Worm (Caenorhabditis elegans): ENCODE measurements around the gene nhx-3.

The nhx-3 gene

DNA sequence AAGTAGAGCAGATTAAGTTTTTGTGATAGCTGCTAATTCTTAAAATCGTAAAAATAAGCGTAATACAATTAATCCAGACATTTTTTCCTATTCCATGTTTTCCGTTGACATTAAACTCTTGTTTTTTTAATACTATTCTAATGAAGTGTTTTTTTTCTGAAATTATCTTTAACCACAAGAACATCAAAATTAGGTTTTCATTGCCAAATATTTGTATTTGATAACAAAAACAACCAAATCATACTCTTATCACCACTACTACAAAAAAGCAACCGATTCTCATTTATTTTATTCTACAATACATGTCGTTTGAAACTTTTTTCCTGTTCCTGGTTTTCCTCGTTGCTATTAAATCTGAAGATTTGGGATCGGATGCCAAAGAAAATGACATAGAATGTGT lies 18.2 kb downstream of the nhx-3 start, which contains the start of gene C54F6.17 (continued):
- no peak for TF ChIP-seq nhr-77 (tag; optimal IDR thresholded peaks at IDR 0.05)

DNA sequence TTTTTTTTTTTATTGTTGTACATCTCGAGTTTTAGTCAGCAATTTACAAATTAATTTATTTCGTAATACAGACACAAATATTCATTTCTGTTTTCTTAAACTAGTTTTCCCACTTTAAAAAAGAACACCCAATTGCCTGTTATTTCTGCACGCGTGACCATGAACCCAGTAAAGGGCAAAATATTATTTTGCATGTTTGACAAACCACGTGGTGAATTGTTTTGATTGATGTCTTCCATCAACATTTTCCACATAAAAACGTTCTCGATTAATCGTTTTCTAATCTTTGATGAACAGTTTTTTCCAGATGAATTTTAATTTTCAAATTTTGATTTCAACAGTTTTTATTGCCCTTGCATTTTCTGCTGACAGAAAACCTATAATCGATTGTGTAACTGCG lies 19.6 kb downstream of the nhx-3 start, which contains the start of gene C54F6.18:
Gene C54F6.18 (plus strand): TSS at position 301 of the 400 bp plus-strand sequence.
- TF ChIP-seq Y105C5A.15 (GFP tag; IDR thresholded peaks at IDR 0.05) (no peak), unc-130 (GFP tag; optimal IDR thresholded peaks at IDR 0.05) (no peak), F26F4.8 (GFP tag; conservative IDR thresholded peaks at IDR 0.05) (no peak), hlh-11 (tag; optimal IDR thresholded peaks at IDR 0.05) (no peak), pqm-1 (tag; optimal IDR thresholded peaks at IDR 0.05) (no peak), ceh-82 (tag; optimal IDR thresholded peaks at IDR 0.05) (no peak), daf-19 (GFP tag; conservative IDR thresholded peaks at IDR 0.05) (no peak), dmd-8 (GFP tag; IDR thresholded peaks at IDR 0.05) (no peak), ZK337.2 (GFP tag; IDR thresholded peaks at IDR 0.05) (no peak), nhr-111 (GFP tag; optimal IDR thresholded peaks at IDR 0.05) (no peak)

DNA sequence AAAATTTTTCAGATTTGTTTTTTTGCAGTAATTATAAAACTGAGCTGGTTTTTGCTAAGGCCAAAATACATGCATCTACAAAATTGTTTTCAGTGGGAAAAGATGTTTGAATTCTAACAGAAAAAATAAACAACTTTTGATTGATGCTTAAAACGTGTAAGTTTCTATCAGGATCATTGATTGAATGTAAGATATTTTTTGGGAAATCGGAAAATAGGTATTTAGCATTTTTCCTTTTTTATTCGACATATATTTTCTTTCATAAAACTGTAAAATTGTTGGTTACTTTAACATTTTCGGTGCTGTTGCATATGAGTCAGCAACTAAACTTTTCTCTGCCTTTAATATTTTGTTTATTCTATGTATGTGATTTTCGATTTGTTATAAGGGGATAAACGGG lies 20.9 kb downstream of the nhx-3 start, which contains the start of gene C54F6.20:
Gene C54F6.20 (plus strand): TSS at position 301 of the 400 bp plus-strand sequence.
- TF ChIP-seq dmd-9 (GFP tag; IDR thresholded peaks at IDR 0.05) (no peak), madf-9 (GFP tag; conservative IDR thresholded peaks at IDR 0.05) (no peak), Y75B8A.6 (GFP tag; IDR thresholded peaks at IDR 0.05) (no peak), mxl-2 (GFP tag; conservative IDR thresholded peaks at IDR 0.05) (no peak), lin-13 (GFP tag; optimal IDR thresholded peaks at IDR 0.05) (no peak), nhr-102 (tag; optimal IDR thresholded peaks at IDR 0.05) (no peak), dpl-1 (GFP tag; optimal IDR thresholded peaks at IDR 0.05) (no peak), hif-1 (tag; optimal IDR thresholded peaks at IDR 0.05) (no peak), ZK546.5 (tag; optimal IDR thresholded peaks at IDR 0.05) (no peak), fos-1 (tag; optimal IDR thresholded peaks at IDR 0.05) (no peak), ceh-62 (tag; optimal IDR thresholded peaks at IDR 0.05) (no peak)

DNA sequence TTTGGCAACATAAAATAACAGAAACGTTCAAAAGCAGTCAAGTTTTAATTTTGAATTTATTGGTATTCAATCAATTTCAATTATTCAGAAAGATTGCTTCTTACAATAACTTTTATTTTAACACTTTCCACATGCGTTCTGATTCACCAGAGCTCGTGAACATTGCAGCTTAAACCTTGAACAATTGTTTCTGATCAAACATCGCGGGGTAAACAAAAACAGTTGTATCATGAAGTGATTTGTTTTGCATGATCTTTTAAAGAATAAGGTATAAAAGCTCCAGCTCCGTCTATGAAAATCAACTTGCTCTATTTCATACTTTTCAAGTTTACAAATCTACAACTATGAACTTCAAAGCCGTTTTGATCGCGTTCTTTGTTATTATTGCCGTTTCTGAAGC lies 21.9 kb downstream of the nhx-3 start, which contains the start of gene C54F6.6:
Gene C54F6.6 (plus strand): TSS at position 301 of the 400 bp plus-strand sequence.
- TF ChIP-seq skn-1 (tag; optimal IDR thresholded peaks at IDR 0.05) (no peak), F49E8.2 (tag; optimal IDR thresholded peaks at IDR 0.05; ENCODE audit: borderline replicate concordance) (no peak), nhr-25 (tag; optimal IDR thresholded peaks at IDR 0.05; ENCODE audit: borderline replicate concordance, insufficient read depth) (no peak), tag-97 (GFP tag; IDR thresholded peaks at IDR 0.05) (no peak), F44E2.7 (GFP tag; IDR thresholded peaks at IDR 0.05) (no peak), R02D3.7 (tag; optimal IDR thresholded peaks at IDR 0.05) (no peak), madf-5 (GFP tag; IDR thresholded peaks at IDR 0.05) (no peak), hlh-30 (tag; optimal IDR thresholded peaks at IDR 0.05; ENCODE audit: insufficient read depth) (no peak), hmg-1.1 (GFP tag; IDR thresholded peaks at IDR 0.05) (no peak), lin-1 (GFP tag; IDR thresholded peaks at IDR 0.05) (no peak), unc-39 (tag; optimal IDR thresholded peaks at IDR 0.05) (no peak), T26A8.4 (GFP tag; IDR thresholded peaks at IDR 0.05) (no peak), ceh-44 (GFP tag; IDR thresholded peaks at IDR 0.05) (no peak), vab-7 (GFP tag; IDR thresholded peaks at IDR 0.05) (no peak), tra-1 (GFP tag; IDR thresholded peaks at IDR 0.05) (no peak), fkh-10 (GFP tag; optimal IDR thresholded peaks at IDR 0.05) (no peak), ces-1 (GFP tag; optimal IDR thresholded peaks at IDR 0.05) (no peak), snpc-1.2 (GFP tag; IDR thresholded peaks at IDR 0.05) (no peak)
